Worm (Caenorhabditis elegans) whole organism, mixed stage, embryonic: ENCODE data around the gene unc-7.

Source experiments
- nhr-76 ChIP-seq: sonication (generic microtip); optimal IDR thresholded peaks from 2 replicates; lab custom pipeline; 2017; ENCODE audit warnings: missing biosample characterization, missing genetic modification characterization
- ztf-11 ChIP-seq: fragments of 150-350 bp; optimal IDR thresholded peaks from 2 replicates; lab custom pipeline; 2014; ENCODE audit warnings: missing biosample characterization, missing genetic modification characterization

ce11 chrX:15076909-15077308 is 70.6 kb downstream of the unc-7 start:
- TF ChIP-seq ztf-11 (tag; lab: Kevin White, UChicago) (no peak), nhr-76 (tag; lab: Kevin White, UChicago) (no peak)
